Fruit fly (Drosophila melanogaster) whole organism, wandering third instar larva: ENCODE results near the gene CG4592.

Experiments
- Abd-B ChIP-seq: fragments of >200 bp; optimal IDR thresholded peaks from 2 replicates; lab custom pipeline; 2017; ENCODE audit warnings: missing biosample characterization, missing genetic modification characterization
- GATAd ChIP-seq: sonication (Bioruptor generic); optimal IDR thresholded peaks from 2 replicates; lab custom pipeline; 2016; ENCODE audit warnings: missing biosample characterization, missing genetic modification characterization
- Hr78 ChIP-seq: fragments of >200 bp; optimal IDR thresholded peaks from 2 replicates; lab custom pipeline; 2017; ENCODE audit warnings: missing biosample characterization, missing genetic modification characterization
- br ChIP-seq: fragments of 200-800 bp; sonication (Bioruptor generic); optimal IDR thresholded peaks from 2 replicates; lab custom pipeline; 2016; ENCODE audit warnings: missing biosample characterization, missing genetic modification characterization
- ey ChIP-seq: fragments of 200-800 bp; sonication (Bioruptor generic); optimal IDR thresholded peaks from 2 replicates; lab custom pipeline; 2016; ENCODE audit warnings: missing biosample characterization, missing genetic modification characterization
- sage ChIP-seq: fragments of 200-800 bp; sonication (Bioruptor generic); optimal IDR thresholded peaks from 2 replicates; lab custom pipeline; 2016; ENCODE audit warnings: missing biosample characterization, mild to moderate bottlenecking, missing genetic modification characterization
- sv ChIP-seq: fragments of 200-800 bp; sonication (Bioruptor generic); optimal IDR thresholded peaks from 3 replicates; lab custom pipeline; 2016; ENCODE audit warnings: missing biosample characterization, missing genetic modification characterization

The CG4592 gene

DNA sequence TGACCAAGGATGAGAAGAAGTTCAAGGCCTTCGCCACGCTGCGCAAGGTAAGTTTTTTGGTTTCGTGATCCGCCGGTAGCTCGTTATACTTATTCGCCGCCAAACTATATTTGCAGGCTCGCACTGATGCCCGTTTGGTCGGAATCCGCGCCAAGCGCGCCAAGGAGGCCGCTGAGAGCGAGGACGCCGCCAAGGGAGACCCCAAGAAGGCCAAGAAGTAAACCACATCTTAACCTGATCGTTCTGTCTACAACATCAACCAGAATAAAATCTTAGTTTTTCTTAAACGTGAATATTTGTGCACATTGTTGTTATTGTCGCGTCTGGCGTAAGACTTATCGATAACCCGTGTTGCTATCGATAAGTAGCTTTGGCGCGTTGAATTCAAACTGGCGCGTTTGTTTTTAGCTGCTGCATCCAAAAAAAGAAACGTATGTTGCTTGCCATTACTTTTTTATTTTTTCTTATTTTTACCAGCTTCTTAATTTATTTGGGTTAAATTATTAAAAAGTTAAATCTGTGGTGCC lies 46.8 kb downstream of the CG4592 start:
- TF ChIP-seq sage (GFP tag; lab: Kevin White, UChicago) (no peak), br (no peak), Abd-B (no peak), sv (GFP tag; lab: Kevin White, UChicago) (no peak), ey (GFP tag; lab: Kevin White, UChicago) (no peak), GATAd (no peak), Hr78 (GFP tag; lab: Kevin White, UChicago) (no peak)
